Comparison of ENCODE assay signal across 6 worm cellular contexts in genomic region chrV:13111599-13112191, ce11.
A peak's percentile ranks its signal among the peaks of the same experiment; 100 is the strongest.
TF ChIP-seq lines count a peak whose summit lies in the region.

No protein-coding gene starts in this region.

TF ChIP-seq in whole organism, L1 larva, 84 proteins besides CTCF, POLR2A, EP300 and RAD21:
- TF ChIP-seq aly-2 (tag; optimal IDR thresholded peaks at IDR 0.05; lab: Kevin White, UChicago) (no peak), lin-39 (tag; optimal IDR thresholded peaks at IDR 0.05; lab: Kevin White, UChicago) (no peak), F16B12.6 (tag; optimal IDR thresholded peaks at IDR 0.05; lab: Kevin White, UChicago) (no peak), elt-3 (tag; optimal IDR thresholded peaks at IDR 0.05; lab: Kevin White, UChicago) (no peak), lin-14 (GFP tag; optimal IDR thresholded peaks at IDR 0.05; lab: Kevin White, UChicago) (peak; percentile 69), vab-15 (tag; optimal IDR thresholded peaks at IDR 0.05; lab: Kevin White, UChicago) (no peak), ceh-82 (tag; optimal IDR thresholded peaks at IDR 0.05; lab: Kevin White, UChicago) (peak in 1 of 3 experiments; percentile 12)

TF ChIP-seq in whole organism, L2 larva, 48 proteins besides CTCF, POLR2A, EP300 and RAD21 (continues in another document):
- TF ChIP-seq sma-3 (GFP tag; optimal IDR thresholded peaks at IDR 0.05; lab: Kevin White, UChicago): no peak
- TF ChIP-seq crh-2 (tag; optimal IDR thresholded peaks at IDR 0.05; lab: Kevin White, UChicago): no peak
- TF ChIP-seq nhr-129 (tag; optimal IDR thresholded peaks at IDR 0.05; lab: Kevin White, UChicago): no peak
- TF ChIP-seq zag-1 (tag; optimal IDR thresholded peaks at IDR 0.05; lab: Kevin White, UChicago): peak; percentile 62
- no peak for TF ChIP-seq nhr-12 (tag; optimal IDR thresholded peaks at IDR 0.05; lab: Kevin White, UChicago)
- TF ChIP-seq sem-4 (tag; optimal IDR thresholded peaks at IDR 0.05; lab: Kevin White, UChicago): no peak
- no peak for TF ChIP-seq ceh-82 (tag; optimal IDR thresholded peaks at IDR 0.05; lab: Kevin White, UChicago)
- no peak for TF ChIP-seq lin-13 (GFP tag; optimal IDR thresholded peaks at IDR 0.05; lab: Kevin White, UChicago)
- no peak for TF ChIP-seq peb-1 (tag; optimal IDR thresholded peaks at IDR 0.05; lab: Kevin White, UChicago)
- TF ChIP-seq aly-2 (tag; optimal IDR thresholded peaks at IDR 0.05; lab: Kevin White, UChicago): no peak
- TF ChIP-seq unc-62 (GFP tag; optimal IDR thresholded peaks at IDR 0.05; lab: Kevin White, UChicago): no peak
- no peak for TF ChIP-seq gmeb-1 (tag; optimal IDR thresholded peaks at IDR 0.05; lab: Kevin White, UChicago)
- TF ChIP-seq ztf-1 (GFP tag; conservative IDR thresholded peaks at IDR 0.05; lab: Robert Waterston, UW): no peak
- no peak for TF ChIP-seq skn-1 (tag; optimal IDR thresholded peaks at IDR 0.05; lab: Kevin White, UChicago)
- peak; percentile 47 for TF ChIP-seq unc-55 (GFP tag; optimal IDR thresholded peaks at IDR 0.05; lab: Kevin White, UChicago)
- TF ChIP-seq Y55F3AM.14 (GFP tag; optimal IDR thresholded peaks at IDR 0.05; lab: Kevin White, UChicago): peak; percentile 30
- TF ChIP-seq C34F6.9 (tag; optimal IDR thresholded peaks at IDR 0.05; lab: Kevin White, UChicago): peak; percentile 14
- TF ChIP-seq unc-39 (tag; optimal IDR thresholded peaks at IDR 0.05; lab: Kevin White, UChicago): no peak

TF ChIP-seq in whole organism, L3 larva, 47 proteins besides CTCF, POLR2A, EP300 and RAD21:
- peak; percentile 36 for TF ChIP-seq elt-1 (tag; optimal IDR thresholded peaks at IDR 0.05; lab: Kevin White, UChicago)
- TF ChIP-seq lin-39 (tag; optimal IDR thresholded peaks at IDR 0.05; lab: Kevin White, UChicago): peak; percentile 73
- no peak for TF ChIP-seq ZK546.5 (tag; optimal IDR thresholded peaks at IDR 0.05; lab: Kevin White, UChicago)

TF ChIP-seq in whole organism, L4 larva, 104 proteins besides CTCF, POLR2A, EP300 and RAD21:
- TF ChIP-seq ceh-20 (GFP tag; IDR thresholded peaks at IDR 0.05; lab: Robert Waterston, UW) (0 out of 2 replicates have a peak, but pooled peaks have one; percentile 23), aha-1 (tag; lab: Kevin White, UChicago) (peak; percentile 97), nhr-6 (tag; optimal IDR thresholded peaks at IDR 0.05; lab: Kevin White, UChicago) (no peak), F37D6.2 (tag; optimal IDR thresholded peaks at IDR 0.05; lab: Kevin White, UChicago) (no peak)

TF ChIP-seq in whole organism, late embryonic, 69 proteins besides CTCF, POLR2A, EP300 and RAD21:
- peak; percentile 59 for TF ChIP-seq unc-42 (tag; optimal IDR thresholded peaks at IDR 0.05; lab: Kevin White, UChicago)
- no peak for TF ChIP-seq che-1 (tag; optimal IDR thresholded peaks at IDR 0.05; lab: Kevin White, UChicago)
- peak; percentile 51 for TF ChIP-seq ceh-14 (tag; optimal IDR thresholded peaks at IDR 0.05; lab: Kevin White, UChicago)
- peak; percentile 5 for TF ChIP-seq tbx-2 (tag; optimal IDR thresholded peaks at IDR 0.05; lab: Kevin White, UChicago)
- peak; percentile 18 for TF ChIP-seq lim-6 (tag; optimal IDR thresholded peaks at IDR 0.05; lab: Kevin White, UChicago)
- peak; percentile 2 for TF ChIP-seq ceh-31 (tag; optimal IDR thresholded peaks at IDR 0.05; lab: Kevin White, UChicago)
- no peak for TF ChIP-seq unc-86 (tag; optimal IDR thresholded peaks at IDR 0.05; lab: Kevin White, UChicago)

TF ChIP-seq in whole organism, mixed stage, embryonic, 35 proteins besides CTCF, POLR2A, EP300 and RAD21:
- TF ChIP-seq lin-13 (tag; optimal IDR thresholded peaks at IDR 0.05; lab: Kevin White, UChicago) (no peak), flh-1 (GFP tag; optimal IDR thresholded peaks at IDR 0.05; lab: Kevin White, UChicago) (no peak), ceh-43 (GFP tag; optimal IDR thresholded peaks at IDR 0.05; lab: Kevin White, UChicago) (no peak), ceh-83 (GFP tag; optimal IDR thresholded peaks at IDR 0.05; lab: Kevin White, UChicago) (no peak), ces-1 (GFP tag; optimal IDR thresholded peaks at IDR 0.05; lab: Kevin White, UChicago) (peak; percentile 68)

Comparison
In these comparisons a context has a peak if more than half of its experiments do, and no peak if none do; other contexts are left out.
1. Of the 29 proteins assayed by ChIP-seq in both whole organism, L4 larva and whole organism, L1 larva: peak only in whole organism, L4 larva: aha-1; only in whole organism, L1 larva: none; in both: none; in neither: 27; mixed calls (peak in some experiments, not most) for 1.